Worm (Caenorhabditis elegans) whole organism, L3 larva: Measurements from ENCODE around the gene ZK54.3.
A peak's percentile ranks its signal among the peaks of the same experiment; 100 is the strongest.

Source experiments
- aly-2 ChIP-seq: fragments of 150-350 bp; optimal IDR thresholded peaks from 2 replicates; lab custom pipeline; 2014; ENCODE audit warnings: missing biosample characterization, missing genetic modification characterization
- ama-1 ChIP-seq: fragments of 150-350 bp; optimal IDR thresholded peaks from 2 replicates; lab custom pipeline; 2018
- ceh-82 ChIP-seq: fragments of 150-350 bp; optimal IDR thresholded peaks from 2 replicates; lab custom pipeline; 2014; ENCODE audit warnings: missing biosample characterization, missing genetic modification characterization
- elt-2 ChIP-seq: sonication (generic microtip); optimal IDR thresholded peaks from 2 replicates; lab custom pipeline; 2016; ENCODE audit warnings: missing genetic modification reagents, mild to moderate bottlenecking, missing genetic modification characterization, missing compliant biosample characterization
- mml-1 ChIP-seq: fragments of 150-350 bp; sonication (generic microtip); optimal IDR thresholded peaks from 3 replicates; lab custom pipeline; 2014; ENCODE audit warnings: missing biosample characterization, missing genetic modification characterization
- nhr-11 ChIP-seq: fragments of 150-350 bp; optimal IDR thresholded peaks from 2 replicates; lab custom pipeline; 2014; ENCODE audit warnings: missing biosample characterization, missing genetic modification characterization
- nhr-76 ChIP-seq: fragments of 150-350 bp; sonication (generic microtip); optimal IDR thresholded peaks from 5 replicates; lab custom pipeline; 2014; ENCODE audit warnings: missing biosample characterization, missing genetic modification characterization
- sea-2 ChIP-seq: fragments of 150-350 bp; sonication (generic microtip); optimal IDR thresholded peaks from 4 replicates; lab custom pipeline; 2014; ENCODE audit warnings: missing biosample characterization, missing genetic modification reagents, missing genetic modification characterization
- skn-1 ChIP-seq: fragments of 150-350 bp; optimal IDR thresholded peaks from 2 replicates; lab custom pipeline; 2014; ENCODE audit warnings: missing biosample characterization, missing genetic modification characterization
- snpc-4 ChIP-seq: fragments of 150-350 bp; optimal IDR thresholded peaks from 2 replicates; lab custom pipeline; 2014; ENCODE audit warnings: missing biosample characterization, missing genetic modification characterization

DNA sequence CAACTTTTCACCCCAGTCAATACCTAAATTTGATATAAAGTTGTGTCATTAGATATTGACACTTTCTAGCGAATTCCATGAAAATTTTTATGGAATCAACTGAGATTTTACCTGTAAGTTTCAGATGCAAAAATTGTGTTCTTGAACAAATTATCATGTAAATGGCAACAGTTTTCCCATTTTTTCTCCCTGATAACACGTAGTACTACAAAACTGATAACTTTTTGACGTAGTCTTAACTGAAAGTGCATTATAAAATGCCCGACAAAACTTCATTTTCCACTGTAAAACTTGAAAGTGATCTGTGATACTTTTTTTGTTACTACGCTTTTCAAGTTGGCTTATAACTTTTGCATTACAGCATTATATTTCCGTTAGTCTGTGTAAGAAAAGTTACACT is 11.9 kb upstream of the ZK54.3 start:
- TF ChIP-seq ceh-82 (tag; lab: Kevin White, UChicago) (no peak), aly-2 (tag; lab: Kevin White, UChicago) (no peak), ama-1 (lab: Kevin White, UChicago) (no peak), nhr-11 (no peak), nhr-76 (tag; lab: Kevin White, UChicago) (no peak), mml-1 (no peak), sea-2 (GFP tag; lab: Kevin White, UChicago) (no peak), elt-2 (tag; lab: Kevin White, UChicago) (peak; percentile 64), skn-1 (tag; lab: Kevin White, UChicago) (no peak), snpc-4 (tag; lab: Kevin White, UChicago) (no peak)
